Worm (Caenorhabditis elegans) whole organism, mixed stage, embryonic: ENCODE data around the gene pycr-1.

Source experiments
- M03D4.4 ChIP-seq: sonication (generic microtip); optimal IDR thresholded peaks from 2 replicates; lab custom pipeline; 2017; ENCODE audit warnings: mild to moderate bottlenecking, missing genetic modification characterization, missing compliant biosample characterization
- bed-3 ChIP-seq: fragments of 200-800 bp; sonication (Bioruptor generic); optimal IDR thresholded peaks from 3 replicates; lab custom pipeline; 2018; ENCODE audit warnings: mild to moderate bottlenecking, missing genetic modification characterization, moderate library complexity, missing compliant biosample characterization
- blmp-1 ChIP-seq: fragments of 150-350 bp; optimal IDR thresholded peaks from 2 replicates; lab custom pipeline; 2014; ENCODE audit warnings: missing biosample characterization, missing genetic modification characterization
- ceh-43 ChIP-seq: fragments of 200-800 bp; sonication (Bioruptor generic); optimal IDR thresholded peaks from 2 replicates; lab custom pipeline; 2018; ENCODE audit warnings: mild to moderate bottlenecking, missing genetic modification characterization, moderate library complexity, missing compliant biosample characterization
- ces-1 ChIP-seq: fragments of 150-350 bp; optimal IDR thresholded peaks from 2 replicates; lab custom pipeline; 2014; ENCODE audit warnings: missing biosample characterization, missing genetic modification reagents, missing genetic modification characterization
- drap-1 ChIP-seq: fragments of 200-800 bp; sonication (Bioruptor generic); optimal IDR thresholded peaks from 3 replicates; lab custom pipeline; 2018; ENCODE audit warnings: mild to moderate bottlenecking, missing genetic modification characterization, missing compliant biosample characterization
- elt-1 ChIP-seq: sonication (generic microtip); optimal IDR thresholded peaks from 2 replicates; lab custom pipeline; 2017; ENCODE audit warnings: missing genetic modification characterization, mild to moderate bottlenecking, missing compliant biosample characterization, antibody characterized with exemption, moderate library complexity, borderline replicate concordance; ENCODE audit not compliant: insufficient read depth
- elt-3 ChIP-seq: fragments of 150-350 bp; optimal IDR thresholded peaks from 2 replicates; lab custom pipeline; 2014; ENCODE audit warnings: missing biosample characterization, missing genetic modification characterization
- ham-2 ChIP-seq: fragments of 200-800 bp; sonication (Bioruptor generic); optimal IDR thresholded peaks from 2 replicates; lab custom pipeline; 2018; ENCODE audit warnings: mild to moderate bottlenecking, missing genetic modification characterization, missing compliant biosample characterization
- hlh-1 ChIP-seq: fragments of 150-350 bp; optimal IDR thresholded peaks from 2 replicates; lab custom pipeline; 2014; ENCODE audit warnings: missing biosample characterization, missing genetic modification reagents, missing genetic modification characterization
- lin-13 ChIP-seq: fragments of 150-350 bp; optimal IDR thresholded peaks from 2 replicates; lab custom pipeline; 2014; ENCODE audit warnings: missing biosample characterization, missing genetic modification characterization
- lin-32 ChIP-seq: fragments of 200-800 bp; sonication (Bioruptor generic); optimal IDR thresholded peaks from 2 replicates; lab custom pipeline; 2018; ENCODE audit warnings: mild to moderate bottlenecking, missing genetic modification characterization, missing compliant biosample characterization
- mab-5 ChIP-seq: fragments of 150-350 bp; optimal IDR thresholded peaks from 2 replicates; lab custom pipeline; 2014; ENCODE audit warnings: missing biosample characterization, missing genetic modification characterization
- mep-1 ChIP-seq: fragments of 150-350 bp; optimal IDR thresholded peaks from 2 replicates; lab custom pipeline; 2017; ENCODE audit warnings: missing biosample characterization, missing genetic modification reagents, missing genetic modification characterization, inconsistent platforms
- mls-2 ChIP-seq: sonication (generic microtip); optimal IDR thresholded peaks from 2 replicates; lab custom pipeline; 2016; ENCODE audit warnings: mild to moderate bottlenecking, missing genetic modification characterization, moderate library complexity, missing compliant biosample characterization
- nhr-12 ChIP-seq: fragments of 150-350 bp; optimal IDR thresholded peaks from 2 replicates; lab custom pipeline; 2014; ENCODE audit warnings: missing biosample characterization, missing genetic modification characterization
- nhr-2 ChIP-seq: fragments of 150-350 bp; optimal IDR thresholded peaks from 2 replicates; lab custom pipeline; 2014; ENCODE audit warnings: missing biosample characterization, missing genetic modification characterization
- nhr-28 ChIP-seq: fragments of 150-350 bp; optimal IDR thresholded peaks from 2 replicates; lab custom pipeline; 2014; ENCODE audit warnings: missing biosample characterization, missing genetic modification characterization
- sem-2 ChIP-seq: fragments of 200-800 bp; sonication (Bioruptor generic); optimal IDR thresholded peaks from 2 replicates; lab custom pipeline; 2018; ENCODE audit warnings: mild to moderate bottlenecking, missing genetic modification characterization, missing compliant biosample characterization
- snpc-4 ChIP-seq: fragments of 150-350 bp; optimal IDR thresholded peaks from 2 replicates; lab custom pipeline; 2014; ENCODE audit warnings: missing biosample characterization, missing genetic modification characterization
- sptf-1 ChIP-seq: sonication (generic microtip); optimal IDR thresholded peaks from 2 replicates; lab custom pipeline; 2017; ENCODE audit warnings: mild to moderate bottlenecking, missing genetic modification characterization, moderate library complexity, missing compliant biosample characterization
- tbx-8 ChIP-seq: fragments of 200-800 bp; sonication (Bioruptor generic); optimal IDR thresholded peaks from 2 replicates; lab custom pipeline; 2018; ENCODE audit warnings: mild to moderate bottlenecking, missing genetic modification characterization, moderate library complexity, missing compliant biosample characterization
- unc-120 ChIP-seq: sonication (generic microtip); optimal IDR thresholded peaks from 2 replicates; lab custom pipeline; 2017; ENCODE audit warnings: missing genetic modification characterization, missing compliant biosample characterization; ENCODE audit not compliant: poor library complexity, severe bottlenecking
- unc-39 ChIP-seq: fragments of 150-350 bp; optimal IDR thresholded peaks from 2 replicates; lab custom pipeline; 2014; ENCODE audit warnings: missing biosample characterization, missing genetic modification characterization
- unc-62 ChIP-seq: fragments of 150-350 bp; optimal IDR thresholded peaks from 2 replicates; lab custom pipeline; 2014; ENCODE audit warnings: missing biosample characterization, missing genetic modification reagents, missing genetic modification characterization
- zip-8 ChIP-seq: fragments of 150-350 bp; optimal IDR thresholded peaks from 2 replicates; lab custom pipeline; 2014; ENCODE audit warnings: missing biosample characterization, missing genetic modification characterization
- ztf-11 ChIP-seq: fragments of 150-350 bp; optimal IDR thresholded peaks from 2 replicates; lab custom pipeline; 2014; ENCODE audit warnings: missing biosample characterization, missing genetic modification characterization

Gene pycr-1

DNA sequence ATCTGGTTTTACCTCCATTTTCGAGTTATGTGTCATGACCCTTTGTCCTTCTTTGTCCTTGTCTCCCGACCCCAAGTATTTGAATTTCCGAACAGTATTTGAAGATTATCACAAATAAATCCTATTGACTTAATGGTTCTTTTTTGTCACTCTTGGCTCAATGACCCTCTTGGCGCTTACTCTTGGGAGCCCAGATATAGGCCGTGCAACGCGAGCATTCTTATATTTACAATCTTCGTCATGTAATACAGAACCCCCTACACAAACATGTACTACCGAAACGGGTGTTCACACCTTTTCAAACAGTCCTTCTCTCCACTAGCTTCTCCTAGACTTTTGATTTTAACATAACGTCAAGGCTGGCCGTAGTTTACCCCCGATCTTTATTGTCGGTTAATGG, 2.9 kb upstream of the pycr-1 start, which contains the start of gene M153.5:
M153.5 (plus strand) TSS at position 301 of the 400 bp plus-strand sequence.
- TF ChIP-seq mab-5 (no peak), mls-2 (tag; lab: Kevin White, UChicago) (no peak), elt-1 (tag; lab: Kevin White, UChicago) (no peak), blmp-1 (no peak), bed-3 (GFP tag; lab: Kevin White, UChicago) (no peak), ceh-43 (no peak), sptf-1 (tag; lab: Kevin White, UChicago) (no peak), unc-120 (tag; lab: Kevin White, UChicago) (no peak), sem-2 (GFP tag; lab: Kevin White, UChicago) (no peak), mep-1 (tag; lab: Kevin White, UChicago) (no peak)
- TF ChIP-seq, all 35 proteins: peak for 0

DNA sequence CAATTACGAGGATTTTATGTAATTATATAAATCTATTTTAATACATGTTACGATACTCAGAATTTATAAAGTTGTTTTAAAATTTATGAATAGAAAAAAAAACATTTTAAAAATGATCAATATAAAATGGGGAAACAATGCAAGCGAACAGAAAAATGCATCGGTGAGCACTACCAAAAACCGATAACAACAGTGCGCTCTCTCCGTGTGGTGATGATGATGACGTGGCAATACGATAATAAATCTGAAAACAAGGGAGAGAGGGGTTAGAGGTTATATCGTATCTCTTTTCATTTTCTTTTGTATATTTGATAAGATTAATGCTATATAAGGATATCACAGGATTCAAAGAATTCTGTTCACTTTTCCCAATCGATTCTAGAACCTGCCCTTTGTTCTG, 713 bp upstream of the pycr-1 start:
- no peak for TF ChIP-seq lin-32
- TF ChIP-seq snpc-4 (tag; lab: Kevin White, UChicago), result no peak
- TF ChIP-seq nhr-28 (tag; lab: Kevin White, UChicago), result no peak
- no peak for TF ChIP-seq blmp-1
- no peak for TF ChIP-seq elt-3 (tag; lab: Kevin White, UChicago)
- no peak for TF ChIP-seq ces-1 (GFP tag; lab: Kevin White, UChicago)
- TF ChIP-seq ztf-11 (tag; lab: Kevin White, UChicago), result no peak
- TF ChIP-seq nhr-12 (tag; lab: Kevin White, UChicago), result no peak
- TF ChIP-seq, all 35 proteins: peak for 0

DNA sequence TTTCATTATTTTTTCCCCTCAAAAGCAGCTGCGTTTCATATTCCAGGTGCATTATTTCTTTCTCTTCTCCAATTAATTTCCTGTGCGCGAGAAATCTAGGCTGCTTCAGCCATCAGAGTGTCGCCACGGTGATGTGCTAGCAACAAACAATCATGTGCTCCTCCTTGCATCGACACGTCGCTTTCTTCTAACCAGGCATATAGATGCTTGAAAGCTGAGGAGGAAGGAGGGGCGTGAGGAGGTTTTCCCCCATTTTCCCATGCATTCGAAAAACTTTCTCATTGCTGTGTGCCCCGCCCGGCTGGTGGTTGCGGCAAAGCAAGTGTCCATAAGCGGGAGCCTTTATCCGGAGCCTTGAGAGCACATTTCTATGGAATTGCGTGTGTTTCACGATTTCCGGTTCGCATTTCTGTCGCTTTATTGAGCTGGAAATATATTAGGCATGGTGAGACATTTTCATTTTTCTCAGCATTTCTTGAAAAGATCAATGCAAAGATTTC, 3.1 kb downstream of the pycr-1 start, which contains the start of gene znf-474:
znf-474 (plus strand) TSS at position 287 of the 500 bp plus-strand sequence.
- TF ChIP-seq blmp-1 (no peak), ces-1 (GFP tag; lab: Kevin White, UChicago) (no peak), tbx-8 (GFP tag; lab: Kevin White, UChicago) (no peak), ham-2 (GFP tag; lab: Kevin White, UChicago) (no peak), drap-1 (GFP tag; lab: Kevin White, UChicago) (no peak), nhr-2 (tag; lab: Kevin White, UChicago) (no peak), elt-3 (tag; lab: Kevin White, UChicago) (no peak), unc-39 (tag; lab: Kevin White, UChicago) (no peak), unc-120 (tag; lab: Kevin White, UChicago) (no peak)

DNA sequence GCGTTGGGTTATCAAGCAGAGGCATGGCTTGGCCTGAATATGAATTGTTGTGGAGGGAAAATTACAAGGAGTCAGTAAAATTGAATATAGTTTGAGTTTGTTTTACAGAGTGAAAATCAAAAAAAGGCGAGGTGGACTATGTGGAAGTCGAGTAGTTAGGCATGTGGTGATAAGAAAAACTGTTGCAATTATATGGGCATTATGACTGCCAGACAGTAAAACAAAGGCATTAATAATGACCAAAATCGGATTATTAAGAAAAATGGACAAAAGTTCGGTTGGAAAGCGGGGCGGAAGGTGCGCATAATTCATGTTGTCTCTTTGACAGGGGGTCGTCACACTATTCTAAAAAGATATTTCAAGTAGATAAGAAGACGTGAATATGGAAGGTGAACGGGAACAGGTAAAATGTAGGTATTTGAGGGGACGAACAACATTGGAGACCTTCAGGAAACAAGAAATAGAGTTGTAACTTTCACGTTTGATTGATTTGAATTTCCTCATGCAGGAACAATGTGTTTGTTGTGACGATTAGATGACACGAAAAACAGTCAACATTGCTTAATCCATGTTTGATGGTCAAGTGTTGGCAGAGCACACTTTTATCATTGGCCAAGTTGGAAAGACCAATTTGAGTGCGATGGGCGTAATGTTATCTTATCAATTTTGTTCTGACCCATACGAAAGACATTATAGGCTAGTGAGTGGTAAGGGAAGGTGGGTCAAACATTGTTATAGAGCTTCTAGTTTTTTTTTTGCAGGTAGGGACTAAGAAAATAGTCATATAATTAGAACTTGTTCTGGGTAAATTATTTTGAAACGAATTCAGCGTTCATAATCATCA, 7.6 kb downstream of the pycr-1 start, which contains the start of gene mfsd-11:
mfsd-11 (minus strand) TSS at position 51 of the 844 bp plus-strand sequence.
- TF ChIP-seq ham-2 (GFP tag; lab: Kevin White, UChicago), result no peak
- no peak for TF ChIP-seq snpc-4 (tag; lab: Kevin White, UChicago)
- TF ChIP-seq bed-3 (GFP tag; lab: Kevin White, UChicago), result no peak
- no peak for TF ChIP-seq M03D4.4 (tag; lab: Kevin White, UChicago)
- no peak for TF ChIP-seq lin-13 (tag; lab: Kevin White, UChicago)
- no peak for TF ChIP-seq nhr-2 (tag; lab: Kevin White, UChicago)

DNA sequence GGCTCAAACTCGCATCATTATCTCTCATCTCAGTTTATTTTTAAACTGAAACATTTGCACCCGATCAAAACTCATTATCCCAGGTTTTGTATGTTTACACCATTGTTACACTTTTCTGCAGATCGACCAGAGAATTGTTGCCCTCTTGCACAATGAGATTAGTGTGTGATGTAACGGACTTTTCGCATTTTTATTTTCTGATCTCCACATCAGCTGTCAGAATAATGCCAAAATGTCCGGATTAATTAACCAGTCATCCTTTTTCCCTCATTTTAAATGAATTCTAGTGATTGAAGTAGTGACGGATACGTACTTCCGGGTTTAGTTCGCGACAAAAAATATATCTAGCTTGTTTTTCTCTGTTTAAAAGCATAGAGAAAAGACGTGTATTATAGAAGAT, 12.0 kb downstream of the pycr-1 start:
- TF ChIP-seq sem-2 (GFP tag; lab: Kevin White, UChicago) (no peak), unc-120 (tag; lab: Kevin White, UChicago) (peak; percentile 39), zip-8 (no peak), ceh-43 (no peak), unc-62 (GFP tag; lab: Kevin White, UChicago) (peak; percentile 85), hlh-1 (tag; lab: Kevin White, UChicago) (peak; percentile 70), ces-1 (GFP tag; lab: Kevin White, UChicago) (no peak), tbx-8 (GFP tag; lab: Kevin White, UChicago) (no peak)
